Fruit fly (Drosophila melanogaster): Measurements from ENCODE around the gene CG42750.

The CG42750 gene

dm6 chr2L:18148552-18149219 is 126.9 kb downstream of the CG42750 start (continued):
- TF ChIP-seq emc (GFP tag; optimal IDR thresholded peaks at IDR 0.05): no peak
- TF ChIP-seq CG10321 (GFP tag; IDR thresholded peaks at IDR 0.05): no peak; the same call in 1 of the 2 replicates
- peak; percentile 69 for TF ChIP-seq CG17385 (GFP tag; optimal IDR thresholded peaks at IDR 0.05)
- peak; percentile 32; the same call in 1 of the 3 replicates for TF ChIP-seq B-H1 (GFP tag; IDR thresholded peaks at IDR 0.05)
- no peak for TF ChIP-seq al (GFP tag; IDR thresholded peaks at IDR 0.05)
- peak; percentile 62 for TF ChIP-seq Mes4 (GFP tag; optimal IDR thresholded peaks at IDR 0.05)
- peak; percentile 87 for TF ChIP-seq HLHmδ (GFP tag; optimal IDR thresholded peaks at IDR 0.05)
- no peak for TF ChIP-seq gro (GFP tag; optimal IDR thresholded peaks at IDR 0.05)
- TF ChIP-seq Myb (GFP tag; optimal IDR thresholded peaks at IDR 0.05): no peak
- peak; percentile 86 for TF ChIP-seq CrebB (tag; optimal IDR thresholded peaks at IDR 0.05)
- TF ChIP-seq MBD-R2 (GFP tag; IDR thresholded peaks at IDR 0.05): peak; percentile 29; the same call in 1 of the 2 replicates
- TF ChIP-seq CG6791 (GFP tag; IDR thresholded peaks at IDR 0.05; ENCODE audit: partially characterized antibody): no peak
- peak; percentile 19; the same call in 1 of the 2 replicates for TF ChIP-seq Lim3 (GFP tag; IDR thresholded peaks at IDR 0.05)
- no peak for TF ChIP-seq croc (GFP tag; conservative IDR thresholded peaks at IDR 0.05)
- TF ChIP-seq CG9797 (GFP tag; optimal IDR thresholded peaks at IDR 0.05): no peak
- peak; percentile 73 for TF ChIP-seq CG15514 (GFP tag; optimal IDR thresholded peaks at IDR 0.05)
- peak; percentile 25 for TF ChIP-seq CG7839 (tag; optimal IDR thresholded peaks at IDR 0.05)
- TF ChIP-seq Spps (tag; optimal IDR thresholded peaks at IDR 0.05): no peak
- peak; percentile 91 for TF ChIP-seq MTF-1 (GFP tag; optimal IDR thresholded peaks at IDR 0.05; ENCODE audit: borderline replicate concordance)
- peak; percentile 90 for TF ChIP-seq Asciz (GFP tag; optimal IDR thresholded peaks at IDR 0.05)
- TF ChIP-seq Optix (GFP tag; IDR thresholded peaks at IDR 0.05): peak; percentile 41; the same call in 1 of the 3 replicates
- 0 out of 2 replicates have a peak, but pooled peaks have one; percentile 19 for TF ChIP-seq ranshi (GFP tag; IDR thresholded peaks at IDR 0.05)
- TF ChIP-seq CG7786 (GFP tag; optimal IDR thresholded peaks at IDR 0.05): no peak
- TF ChIP-seq CG5953 (GFP tag; IDR thresholded peaks at IDR 0.05): peak; percentile 67; the same call in 1 of the 2 replicates
- TF ChIP-seq CG6254 (GFP tag; optimal IDR thresholded peaks at IDR 0.05): peak; percentile 66
- TF ChIP-seq ci (GFP tag; IDR thresholded peaks at IDR 0.05): peak; percentile 87
- TF ChIP-seq Jarid2 (GFP tag; optimal IDR thresholded peaks at IDR 0.05): peak; percentile 47
- peak; percentile 75 for TF ChIP-seq CG31365 (tag; optimal IDR thresholded peaks at IDR 0.05)
- TF ChIP-seq CG6765 (GFP tag; optimal IDR thresholded peaks at IDR 0.05): peak; percentile 72
- TF ChIP-seq Dref (GFP tag; IDR thresholded peaks at IDR 0.05): no peak
- TF ChIP-seq NC2α (GFP tag; optimal IDR thresholded peaks at IDR 0.05): no peak
- TF ChIP-seq CG11093 (GFP tag; IDR thresholded peaks at IDR 0.05): no peak
- TF ChIP-seq CG11504 (tag; optimal IDR thresholded peaks at IDR 0.05): peak; percentile 50
- peak; percentile 66; the same call in 1 of the 4 replicates for TF ChIP-seq chinmo (GFP tag; IDR thresholded peaks at IDR 0.05; ENCODE audit: partially characterized antibody)
- TF ChIP-seq CG17912 (GFP tag; optimal IDR thresholded peaks at IDR 0.05): peak; percentile 60
- peak; percentile 62; the same call in 2 of the 3 replicates for TF ChIP-seq CG11456 (GFP tag; IDR thresholded peaks at IDR 0.05)
- peak; percentile 43 for TF ChIP-seq grau (tag; optimal IDR thresholded peaks at IDR 0.05)
- peak; percentile 51 for TF ChIP-seq bcd (GFP tag; optimal IDR thresholded peaks at IDR 0.05)
- TF ChIP-seq z (GFP tag; IDR thresholded peaks at IDR 0.05): 0 out of 3 replicates have a peak, but pooled peaks have one; percentile 49
- TF ChIP-seq fd3F (GFP tag; optimal IDR thresholded peaks at IDR 0.05): peak; percentile 22
- TF ChIP-seq tup (GFP tag; optimal IDR thresholded peaks at IDR 0.05): peak; percentile 35
- no peak for TF ChIP-seq pho (GFP tag; optimal IDR thresholded peaks at IDR 0.05)
- no peak for TF ChIP-seq twi (tag; optimal IDR thresholded peaks at IDR 0.05)
- TF ChIP-seq Taf1 (GFP tag; IDR thresholded peaks at IDR 0.05): no peak
- no peak for TF ChIP-seq Bteb2 (GFP tag; optimal IDR thresholded peaks at IDR 0.05)
- TF ChIP-seq Opbp (GFP tag; IDR thresholded peaks at IDR 0.05; ENCODE audit: partially characterized antibody): no peak
- peak; percentile 16 for TF ChIP-seq CG1792 (GFP tag; optimal IDR thresholded peaks at IDR 0.05)
- TF ChIP-seq Sry-δ (GFP tag; optimal IDR thresholded peaks at IDR 0.05): no peak
- peak; percentile 23; the same call in 1 of the 2 replicates for TF ChIP-seq toy (GFP tag; IDR thresholded peaks at IDR 0.05)

All from whole organism, embryonic.